Worm (Caenorhabditis elegans) whole organism, L3 larva: ENCODE results near the gene Y51H4A.935.
A peak's percentile ranks its signal among the peaks of the same experiment; 100 is the strongest.

Experiments used
- R02D3.7 ChIP-seq: fragments of 150-350 bp; optimal IDR thresholded peaks from 2 replicates; lab custom pipeline; 2014; ENCODE audit warnings: missing biosample characterization, missing genetic modification characterization
- ZK546.5 ChIP-seq: sonication (generic microtip); optimal IDR thresholded peaks from 2 replicates; lab custom pipeline; 2017; ENCODE audit warnings: missing biosample characterization, missing genetic modification characterization
- ama-1 ChIP-seq: fragments of 150-350 bp; optimal IDR thresholded peaks from 2 replicates; lab custom pipeline; 2018
- ceh-16 ChIP-seq: sonication (generic microtip); optimal IDR thresholded peaks from 2 replicates; lab custom pipeline; 2017; ENCODE audit warnings: missing biosample characterization, missing genetic modification characterization
- ceh-28 ChIP-seq: fragments of 150-350 bp; optimal IDR thresholded peaks from 2 replicates; lab custom pipeline; 2014; ENCODE audit warnings: missing biosample characterization, missing genetic modification reagents, missing genetic modification characterization
- ceh-82 ChIP-seq: fragments of 150-350 bp; optimal IDR thresholded peaks from 2 replicates; lab custom pipeline; 2014; ENCODE audit warnings: missing biosample characterization, missing genetic modification characterization
- ceh-9 ChIP-seq: sonication (generic microtip); optimal IDR thresholded peaks from 2 replicates; lab custom pipeline; 2018; ENCODE audit warnings: missing biosample characterization, missing genetic modification characterization
- egl-27 ChIP-seq: sonication (generic microtip); optimal IDR thresholded peaks from 4 replicates; lab custom pipeline; 2017; ENCODE audit warnings: missing biosample characterization, missing genetic modification reagents, missing genetic modification characterization
- egl-5 ChIP-seq: fragments of 150-350 bp; optimal IDR thresholded peaks from 2 replicates; lab custom pipeline; 2017; ENCODE audit warnings: missing biosample characterization, missing genetic modification reagents, missing genetic modification characterization, inconsistent platforms
- elt-1 ChIP-seq: fragments of 150-350 bp; optimal IDR thresholded peaks from 2 replicates; lab custom pipeline; 2014; ENCODE audit warnings: missing biosample characterization, missing genetic modification characterization
- elt-2 ChIP-seq: sonication (generic microtip); optimal IDR thresholded peaks from 2 replicates; lab custom pipeline; 2016; ENCODE audit warnings: missing genetic modification reagents, mild to moderate bottlenecking, missing genetic modification characterization, missing compliant biosample characterization
- elt-3 ChIP-seq, 3 experiments: fragments of 150-350 bp in 1 of 3; sonication (generic microtip) in 2 of 3; optimal IDR thresholded peaks; 2 replicates in 2 of 3; 4 replicates in 1 of 3; lab custom pipeline; 2014 to 2017; ENCODE audit warnings: missing biosample characterization in 3 of 3, missing genetic modification characterization in 3 of 3
- fkh-10 ChIP-seq: sonication (generic microtip); optimal IDR thresholded peaks from 2 replicates; lab custom pipeline; 2017; ENCODE audit warnings: missing biosample characterization, missing genetic modification reagents, missing genetic modification characterization
- fkh-2 ChIP-seq: fragments of 150-350 bp; optimal IDR thresholded peaks from 2 replicates; lab custom pipeline; 2014; ENCODE audit warnings: missing biosample characterization, missing genetic modification reagents, missing genetic modification characterization
- fos-1 ChIP-seq: fragments of 150-350 bp; optimal IDR thresholded peaks from 2 replicates; lab custom pipeline; 2014; ENCODE audit warnings: missing biosample characterization, missing genetic modification characterization
- hmg-11 ChIP-seq: sonication (generic microtip); optimal IDR thresholded peaks from 2 replicates; lab custom pipeline; 2016; ENCODE audit warnings: missing genetic modification characterization, missing compliant biosample characterization
- jun-1 ChIP-seq: fragments of 150-350 bp; optimal IDR thresholded peaks from 2 replicates; lab custom pipeline; 2014; ENCODE audit warnings: missing biosample characterization, missing genetic modification reagents, missing genetic modification characterization
- lin-15B ChIP-seq: fragments of 150-350 bp; optimal IDR thresholded peaks from 2 replicates; lab custom pipeline; 2014; ENCODE audit warnings: missing biosample characterization, missing genetic modification characterization
- lin-39 ChIP-seq: fragments of 150-350 bp; optimal IDR thresholded peaks from 2 replicates; lab custom pipeline; 2018; ENCODE audit warnings: missing biosample characterization, missing genetic modification reagents, missing genetic modification characterization
- lsy-12 ChIP-seq: sonication (generic microtip); optimal IDR thresholded peaks from 2 replicates; lab custom pipeline; 2016; ENCODE audit warnings: mild to moderate bottlenecking, missing genetic modification characterization, missing compliant biosample characterization
- mdl-1 ChIP-seq: fragments of 150-350 bp; optimal IDR thresholded peaks from 2 replicates; lab custom pipeline; 2014; ENCODE audit warnings: missing biosample characterization, missing genetic modification characterization
- mml-1 ChIP-seq: fragments of 150-350 bp; sonication (generic microtip); optimal IDR thresholded peaks from 3 replicates; lab custom pipeline; 2014; ENCODE audit warnings: missing biosample characterization, missing genetic modification characterization
- nfya-1 ChIP-seq: sonication (generic microtip); optimal IDR thresholded peaks from 2 replicates; lab custom pipeline; 2017; ENCODE audit warnings: missing genetic modification characterization, mild to moderate bottlenecking, missing compliant biosample characterization, antibody characterized with exemption, moderate library complexity; ENCODE audit not compliant: insufficient read depth
- nhr-11 ChIP-seq: fragments of 150-350 bp; optimal IDR thresholded peaks from 2 replicates; lab custom pipeline; 2014; ENCODE audit warnings: missing biosample characterization, missing genetic modification characterization
- nhr-12 ChIP-seq: fragments of 150-350 bp; optimal IDR thresholded peaks from 2 replicates; lab custom pipeline; 2014; ENCODE audit warnings: missing biosample characterization, missing genetic modification characterization
- nhr-23 ChIP-seq: fragments of 150-350 bp; optimal IDR thresholded peaks from 2 replicates; lab custom pipeline; 2014; ENCODE audit warnings: missing biosample characterization, missing genetic modification reagents, missing genetic modification characterization
- nhr-237 ChIP-seq: fragments of 150-350 bp; optimal IDR thresholded peaks from 2 replicates; lab custom pipeline; 2014; ENCODE audit warnings: missing biosample characterization, missing genetic modification characterization
- nhr-25 ChIP-seq: sonication (generic microtip); optimal IDR thresholded peaks from 2 replicates; lab custom pipeline; 2017; ENCODE audit warnings: missing biosample characterization, missing genetic modification characterization
- nhr-28 ChIP-seq: fragments of 150-350 bp; optimal IDR thresholded peaks from 2 replicates; lab custom pipeline; 2014; ENCODE audit warnings: missing biosample characterization, missing genetic modification characterization
- nhr-43 ChIP-seq: sonication (generic microtip); optimal IDR thresholded peaks from 2 replicates; lab custom pipeline; 2016; ENCODE audit warnings: mild to moderate bottlenecking, missing genetic modification characterization, missing compliant biosample characterization; ENCODE audit not compliant: poor library complexity, severe bottlenecking
- nhr-76 ChIP-seq: fragments of 150-350 bp; sonication (generic microtip); optimal IDR thresholded peaks from 5 replicates; lab custom pipeline; 2014; ENCODE audit warnings: missing biosample characterization, missing genetic modification characterization
- nhr-77 ChIP-seq: fragments of 150-350 bp; optimal IDR thresholded peaks from 2 replicates; lab custom pipeline; 2014; ENCODE audit warnings: missing biosample characterization, missing genetic modification characterization
- pha-4 ChIP-seq: fragments of 150-350 bp; optimal IDR thresholded peaks from 2 replicates; lab custom pipeline; 2014; ENCODE audit warnings: missing biosample characterization, missing genetic modification reagents, missing genetic modification characterization
- pqm-1 ChIP-seq: fragments of 150-350 bp; optimal IDR thresholded peaks from 2 replicates; lab custom pipeline; 2017; ENCODE audit warnings: missing biosample characterization, missing genetic modification characterization, inconsistent platforms
- sea-2 ChIP-seq: fragments of 150-350 bp; sonication (generic microtip); optimal IDR thresholded peaks from 4 replicates; lab custom pipeline; 2014; ENCODE audit warnings: missing biosample characterization, missing genetic modification reagents, missing genetic modification characterization
- skn-1 ChIP-seq: fragments of 150-350 bp; optimal IDR thresholded peaks from 2 replicates; lab custom pipeline; 2014; ENCODE audit warnings: missing biosample characterization, missing genetic modification characterization
- snpc-4 ChIP-seq: fragments of 150-350 bp; optimal IDR thresholded peaks from 2 replicates; lab custom pipeline; 2014; ENCODE audit warnings: missing biosample characterization, missing genetic modification characterization
- tbx-2 ChIP-seq: sonication (generic microtip); optimal IDR thresholded peaks from 2 replicates; lab custom pipeline; 2016; ENCODE audit warnings: mild to moderate bottlenecking, missing genetic modification characterization, missing compliant biosample characterization
- unc-39 ChIP-seq: sonication (generic microtip); optimal IDR thresholded peaks from 4 replicates; lab custom pipeline; 2017; ENCODE audit warnings: missing biosample characterization, missing genetic modification characterization
- unc-62 ChIP-seq: fragments of 150-350 bp; sonication (generic microtip); optimal IDR thresholded peaks from 4 replicates; lab custom pipeline; 2014; ENCODE audit warnings: missing biosample characterization, missing genetic modification reagents, missing genetic modification characterization
- zag-1 ChIP-seq: fragments of 150-350 bp; optimal IDR thresholded peaks from 2 replicates; lab custom pipeline; 2014; ENCODE audit warnings: missing biosample characterization, missing genetic modification characterization
- ztf-11 ChIP-seq: fragments of 150-350 bp; optimal IDR thresholded peaks from 2 replicates; lab custom pipeline; 2014; ENCODE audit warnings: missing biosample characterization, missing genetic modification characterization

Y51H4A.935 gene

DNA sequence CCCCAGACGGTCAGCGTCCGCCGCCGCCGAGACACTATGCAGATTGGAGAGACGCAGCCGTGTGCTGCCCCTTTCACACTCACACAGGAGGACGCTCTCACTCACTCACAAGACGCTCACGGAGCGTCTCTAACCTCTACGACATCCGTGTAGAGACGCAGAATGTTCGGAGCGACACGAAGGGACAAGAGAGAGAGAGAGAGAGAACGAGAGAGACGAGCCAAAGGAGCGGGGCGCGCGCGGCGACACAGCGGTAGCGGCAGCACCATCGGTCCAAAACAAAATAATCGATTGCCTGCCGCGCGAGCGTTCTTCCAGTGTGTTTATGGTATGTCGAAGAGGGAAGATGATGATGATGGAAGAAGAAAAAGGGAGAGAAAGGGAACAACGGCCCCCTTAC, 14.7 kb downstream of the Y51H4A.935 start (continued):
- TF ChIP-seq nhr-43 (tag; lab: Kevin White, UChicago) (peak; percentile 47), nhr-23 (peak; percentile 85), tbx-2 (tag; lab: Kevin White, UChicago) (peak; percentile 79), sea-2 (GFP tag; lab: Kevin White, UChicago) (peak; percentile 75), egl-27 (tag; lab: Kevin White, UChicago) (peak; percentile 46), egl-5 (tag; lab: Kevin White, UChicago) (peak; percentile 74), mml-1 (tag; lab: Kevin White, UChicago) (no peak), ceh-9 (tag; lab: Kevin White, UChicago) (no peak), lin-15B (tag; lab: Kevin White, UChicago) (peak; percentile 59), ama-1 (lab: Kevin White, UChicago) (peak; percentile 46), ceh-16 (tag; lab: Kevin White, UChicago) (no peak), R02D3.7 (tag; lab: Kevin White, UChicago) (peak; percentile 24), ceh-82 (tag; lab: Kevin White, UChicago) (peak; percentile 40), snpc-4 (peak; percentile 64), mdl-1 (tag; lab: Kevin White, UChicago) (peak; percentile 38), nhr-12 (tag; lab: Kevin White, UChicago) (no peak), skn-1 (tag; lab: Kevin White, UChicago) (peak; percentile 73), nhr-77 (peak; percentile 7), fkh-2 (tag; lab: Kevin White, UChicago) (no peak), jun-1 (tag; lab: Kevin White, UChicago) (peak; percentile 85), ceh-28 (peak; percentile 92), nhr-28 (tag; lab: Kevin White, UChicago) (no peak), hmg-11 (tag; lab: Kevin White, UChicago) (peak; percentile 93)

DNA sequence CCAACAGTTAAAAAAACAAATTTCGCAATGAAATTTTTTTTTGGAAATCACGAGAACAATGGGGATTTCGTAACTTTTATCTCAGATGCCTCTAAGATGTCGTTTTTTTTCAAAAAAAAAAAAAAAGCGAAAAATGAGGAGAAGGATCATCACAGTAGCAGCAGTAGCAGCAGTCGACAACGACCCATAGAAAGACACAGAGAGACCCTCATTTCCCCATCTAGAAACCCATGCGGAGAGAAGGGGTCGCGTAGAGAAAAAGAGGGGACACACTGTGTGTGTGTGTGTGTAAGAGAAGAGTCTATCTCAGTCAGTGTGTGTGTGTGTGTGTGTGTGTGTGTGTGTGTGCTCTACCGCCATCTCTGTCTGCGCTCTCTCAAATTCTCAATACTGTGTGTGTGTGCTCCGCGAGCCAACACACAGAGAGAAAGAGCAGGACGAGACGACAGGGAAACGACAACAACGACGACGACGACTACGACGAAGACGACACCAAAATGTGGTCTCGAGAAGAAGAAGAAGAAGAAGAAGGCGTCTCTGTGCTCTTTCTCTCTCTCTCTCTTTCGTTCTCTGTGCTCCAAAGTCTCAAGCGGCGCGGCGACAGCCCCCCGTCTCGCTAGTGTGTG, 15.5 kb downstream of the Y51H4A.935 start:
- TF ChIP-seq snpc-4 (peak; percentile 3), mml-1 (tag; lab: Kevin White, UChicago) (no peak), ceh-9 (tag; lab: Kevin White, UChicago) (no peak), nfya-1 (tag; lab: Kevin White, UChicago) (peak; percentile 65), lin-15B (tag; lab: Kevin White, UChicago) (peak; percentile 61), ztf-11 (tag; lab: Kevin White, UChicago) (no peak), pqm-1 (tag; lab: Kevin White, UChicago) (peak; percentile 31), sea-2 (GFP tag; lab: Kevin White, UChicago) (peak; percentile 31), ZK546.5 (no peak), nhr-12 (tag; lab: Kevin White, UChicago) (no peak), jun-1 (tag; lab: Kevin White, UChicago) (peak; percentile 65), ceh-16 (tag; lab: Kevin White, UChicago) (no peak), ama-1 (lab: Kevin White, UChicago) (peak; percentile 70), nhr-25 (tag; lab: Kevin White, UChicago) (no peak), lin-39 (tag; lab: Kevin White, UChicago) (peak; percentile 71), nhr-237 (tag; lab: Kevin White, UChicago) (no peak), fkh-10 (no peak), nhr-11 (tag; lab: Kevin White, UChicago) (peak; percentile 75), tbx-2 (tag; lab: Kevin White, UChicago) (peak; percentile 21), nhr-76 (no peak), elt-2 (tag; lab: Kevin White, UChicago) (peak; percentile 66), unc-39 (tag; lab: Kevin White, UChicago) (no peak), mdl-1 (tag; lab: Kevin White, UChicago) (no peak), nhr-23 (no peak), skn-1 (tag; lab: Kevin White, UChicago) (peak; percentile 5), lsy-12 (tag; lab: Kevin White, UChicago) (peak; percentile 56), zag-1 (no peak), fkh-2 (tag; lab: Kevin White, UChicago) (no peak), nhr-77 (no peak), unc-62 (peak; percentile 63), fos-1 (tag; lab: Kevin White, UChicago) (no peak), elt-1 (tag; lab: Kevin White, UChicago) (peak; percentile 5), nhr-43 (tag; lab: Kevin White, UChicago) (peak; percentile 32), egl-27 (tag; lab: Kevin White, UChicago) (no peak), pha-4 (tag; lab: Kevin White, UChicago) (peak; percentile 54), R02D3.7 (tag; lab: Kevin White, UChicago) (no peak), hmg-11 (tag; lab: Kevin White, UChicago) (peak; percentile 88), ceh-82 (tag; lab: Kevin White, UChicago) (no peak), elt-3 (tag; optimal IDR thresholded peaks at IDR 0.05; lab: Kevin White, UChicago) (no peak), ceh-28 (peak; percentile 5)
